Worm (Caenorhabditis elegans) whole organism, mixed stage, embryonic: ENCODE results near the gene bed-3.

ENCODE experiments used
- M03D4.4 ChIP-seq: sonication (generic microtip); optimal IDR thresholded peaks from 2 replicates; lab custom pipeline; 2017; ENCODE audit warnings: mild to moderate bottlenecking, missing genetic modification characterization, missing compliant biosample characterization
- blmp-1 ChIP-seq: fragments of 150-350 bp; optimal IDR thresholded peaks from 2 replicates; lab custom pipeline; 2014; ENCODE audit warnings: missing biosample characterization, missing genetic modification characterization
- ceh-83 ChIP-seq: fragments of 200-800 bp; sonication (Bioruptor generic); optimal IDR thresholded peaks from 2 replicates; lab custom pipeline; 2018; ENCODE audit warnings: mild to moderate bottlenecking, missing genetic modification characterization, missing compliant biosample characterization
- lsy-2 ChIP-seq: fragments of 150-350 bp; optimal IDR thresholded peaks from 2 replicates; lab custom pipeline; 2014; ENCODE audit warnings: missing biosample characterization, missing genetic modification characterization
- mab-5 ChIP-seq: fragments of 150-350 bp; optimal IDR thresholded peaks from 2 replicates; lab custom pipeline; 2014; ENCODE audit warnings: missing biosample characterization, missing genetic modification characterization
- mep-1 ChIP-seq: fragments of 150-350 bp; optimal IDR thresholded peaks from 2 replicates; lab custom pipeline; 2017; ENCODE audit warnings: missing biosample characterization, missing genetic modification reagents, missing genetic modification characterization, inconsistent platforms
- nhr-12 ChIP-seq: fragments of 150-350 bp; optimal IDR thresholded peaks from 2 replicates; lab custom pipeline; 2014; ENCODE audit warnings: missing biosample characterization, missing genetic modification characterization
- nhr-237 ChIP-seq: fragments of 150-350 bp; optimal IDR thresholded peaks from 2 replicates; lab custom pipeline; 2014; ENCODE audit warnings: missing biosample characterization, missing genetic modification characterization
- nhr-28 ChIP-seq: fragments of 150-350 bp; optimal IDR thresholded peaks from 2 replicates; lab custom pipeline; 2014; ENCODE audit warnings: missing biosample characterization, missing genetic modification characterization
- pha-4 ChIP-seq: fragments of 150-350 bp; optimal IDR thresholded peaks from 2 replicates; lab custom pipeline; 2018; ENCODE audit warnings: missing biosample characterization, missing genetic modification reagents, missing genetic modification characterization
- unc-62 ChIP-seq: fragments of 150-350 bp; optimal IDR thresholded peaks from 2 replicates; lab custom pipeline; 2014; ENCODE audit warnings: missing biosample characterization, missing genetic modification reagents, missing genetic modification characterization
- ztf-11 ChIP-seq: fragments of 150-350 bp; optimal IDR thresholded peaks from 2 replicates; lab custom pipeline; 2014; ENCODE audit warnings: missing biosample characterization, missing genetic modification characterization

- TF ChIP-seq ztf-11 (tag; lab: Kevin White, UChicago) (no peak), unc-62 (no peak), lsy-2 (no peak), nhr-28 (tag; lab: Kevin White, UChicago) (no peak), nhr-237 (tag; lab: Kevin White, UChicago) (no peak), pha-4 (no peak), blmp-1 (tag; lab: Kevin White, UChicago) (no peak), mab-5 (no peak), nhr-12 (tag; lab: Kevin White, UChicago) (no peak), ceh-83 (GFP tag; lab: Kevin White, UChicago) (no peak), M03D4.4 (tag; lab: Kevin White, UChicago) (no peak), mep-1 (no peak)
Measured at ce11 chrIV:9875646-9876045, 40.7 kb upstream of the bed-3 start.
